Worm (Caenorhabditis elegans) whole organism, L2 larva: ENCODE results near the gene B0348.1.
A peak's percentile ranks its signal among the peaks of the same experiment; 100 is the strongest.

ENCODE experiments used
- F13H6.1 ChIP-seq: sonication (generic microtip); optimal IDR thresholded peaks from 2 replicates; lab custom pipeline; 2016; ENCODE audit warnings: missing genetic modification characterization, missing compliant biosample characterization
- R02D3.7 ChIP-seq: fragments of 150-350 bp; optimal IDR thresholded peaks from 2 replicates; lab custom pipeline; 2014; ENCODE audit warnings: missing biosample characterization, missing genetic modification characterization
- ZK546.5 ChIP-seq: sonication (generic microtip); optimal IDR thresholded peaks from 2 replicates; lab custom pipeline; 2017; ENCODE audit warnings: missing biosample characterization, missing genetic modification characterization
- alr-1 ChIP-seq: fragments of 150-350 bp; optimal IDR thresholded peaks from 2 replicates; lab custom pipeline; 2014; ENCODE audit warnings: missing biosample characterization, missing genetic modification characterization
- aly-2 ChIP-seq: fragments of 150-350 bp; optimal IDR thresholded peaks from 2 replicates; lab custom pipeline; 2014; ENCODE audit warnings: missing biosample characterization, missing genetic modification characterization
- ama-1 ChIP-seq: fragments of 150-350 bp; optimal IDR thresholded peaks from 2 replicates; lab custom pipeline; 2018; ENCODE audit warnings: inconsistent platforms
- ceh-16 ChIP-seq: fragments of 150-350 bp; optimal IDR thresholded peaks from 2 replicates; lab custom pipeline; 2014; ENCODE audit warnings: missing biosample characterization, missing genetic modification characterization
- ceh-82 ChIP-seq: fragments of 150-350 bp; optimal IDR thresholded peaks from 2 replicates; lab custom pipeline; 2014; ENCODE audit warnings: missing biosample characterization, missing genetic modification characterization
- crh-2 ChIP-seq: sonication (generic microtip); optimal IDR thresholded peaks from 2 replicates; lab custom pipeline; 2017; ENCODE audit warnings: missing biosample characterization, missing genetic modification characterization
- dmd-4 ChIP-seq: sonication (generic microtip); optimal IDR thresholded peaks from 2 replicates; lab custom pipeline; 2017; ENCODE audit warnings: missing biosample characterization, missing genetic modification characterization
- egl-27 ChIP-seq: sonication (generic microtip); optimal IDR thresholded peaks from 3 replicates; lab custom pipeline; 2017; ENCODE audit warnings: missing biosample characterization, missing genetic modification reagents, missing genetic modification characterization
- elt-1 ChIP-seq: fragments of 150-350 bp; optimal IDR thresholded peaks from 2 replicates; lab custom pipeline; 2014; ENCODE audit warnings: missing biosample characterization, missing genetic modification characterization
- elt-3 ChIP-seq: sonication (generic microtip); optimal IDR thresholded peaks from 2 replicates; lab custom pipeline; 2017; ENCODE audit warnings: missing biosample characterization, missing genetic modification characterization
- fos-1 ChIP-seq: fragments of 150-350 bp; optimal IDR thresholded peaks from 2 replicates; lab custom pipeline; 2014; ENCODE audit warnings: missing biosample characterization, missing genetic modification characterization
- gmeb-1 ChIP-seq: fragments of 150-350 bp; optimal IDR thresholded peaks from 2 replicates; lab custom pipeline; 2014; ENCODE audit warnings: missing biosample characterization, missing genetic modification characterization
- lin-11 ChIP-seq: fragments of 150-350 bp; sonication (generic microtip); optimal IDR thresholded peaks from 2 replicates; lab custom pipeline; 2014; ENCODE audit warnings: missing biosample characterization, missing genetic modification characterization, inconsistent platforms, mixed read lengths
- lin-13 ChIP-seq: fragments of 150-350 bp; optimal IDR thresholded peaks from 2 replicates; lab custom pipeline; 2014; ENCODE audit warnings: missing biosample characterization, missing genetic modification reagents, missing genetic modification characterization
- mab-5 ChIP-seq: fragments of 150-350 bp; optimal IDR thresholded peaks from 2 replicates; lab custom pipeline; 2014; ENCODE audit warnings: missing biosample characterization, missing genetic modification characterization
- mbf-1 ChIP-seq: sonication (generic microtip); optimal IDR thresholded peaks from 2 replicates; lab custom pipeline; 2017; ENCODE audit warnings: missing biosample characterization, missing genetic modification characterization
- nhr-12 ChIP-seq: fragments of 150-350 bp; optimal IDR thresholded peaks from 2 replicates; lab custom pipeline; 2014; ENCODE audit warnings: missing biosample characterization, missing genetic modification characterization
- nhr-129 ChIP-seq: fragments of 150-350 bp; optimal IDR thresholded peaks from 2 replicates; lab custom pipeline; 2014; ENCODE audit warnings: missing biosample characterization, missing genetic modification characterization
- nhr-21 ChIP-seq: fragments of 150-350 bp; optimal IDR thresholded peaks from 2 replicates; lab custom pipeline; 2014; ENCODE audit warnings: missing biosample characterization, missing genetic modification characterization
- nhr-237 ChIP-seq: fragments of 150-350 bp; optimal IDR thresholded peaks from 2 replicates; lab custom pipeline; 2014; ENCODE audit warnings: missing biosample characterization, missing genetic modification characterization
- nhr-25 ChIP-seq: fragments of 150-350 bp; sonication (generic microtip); optimal IDR thresholded peaks from 3 replicates; lab custom pipeline; 2014; ENCODE audit warnings: missing biosample characterization, missing genetic modification characterization
- nhr-6 ChIP-seq: fragments of 150-350 bp; optimal IDR thresholded peaks from 2 replicates; lab custom pipeline; 2014; ENCODE audit warnings: missing biosample characterization, missing genetic modification characterization
- nhr-77 ChIP-seq: fragments of 150-350 bp; optimal IDR thresholded peaks from 2 replicates; lab custom pipeline; 2014; ENCODE audit warnings: missing biosample characterization, missing genetic modification characterization
- peb-1 ChIP-seq: fragments of 150-350 bp; optimal IDR thresholded peaks from 2 replicates; lab custom pipeline; 2014; ENCODE audit warnings: missing biosample characterization, missing genetic modification characterization
- sma-3 ChIP-seq: sonication (generic microtip); optimal IDR thresholded peaks from 2 replicates; lab custom pipeline; 2016; ENCODE audit warnings: missing genetic modification reagents, missing genetic modification characterization, missing compliant biosample characterization
- sma-9 ChIP-seq, 2 experiments: fragments of 150-350 bp in 1 of 2; sonication (generic microtip) in 1 of 2; optimal IDR thresholded peaks; 2 replicates each; lab custom pipeline; 2014 to 2016; ENCODE audit warnings: missing genetic modification characterization in 2 of 2, mild to moderate bottlenecking in 1 of 2, missing biosample characterization in 1 of 2, missing compliant biosample characterization in 1 of 2, missing genetic modification reagents in 1 of 2, moderate library complexity in 1 of 2
- snpc-4 ChIP-seq: fragments of 150-350 bp; optimal IDR thresholded peaks from 2 replicates; lab custom pipeline; 2014; ENCODE audit warnings: missing biosample characterization, missing genetic modification characterization
- unc-55 ChIP-seq: fragments of 150-350 bp; sonication (generic microtip); optimal IDR thresholded peaks from 3 replicates; lab custom pipeline; 2014; ENCODE audit warnings: missing biosample characterization, missing genetic modification reagents, missing genetic modification characterization
- unc-62 ChIP-seq: fragments of 150-350 bp; optimal IDR thresholded peaks from 2 replicates; lab custom pipeline; 2014; ENCODE audit warnings: missing biosample characterization, missing genetic modification reagents, missing genetic modification characterization
- zag-1 ChIP-seq: fragments of 150-350 bp; optimal IDR thresholded peaks from 2 replicates; lab custom pipeline; 2014; ENCODE audit warnings: missing biosample characterization, missing genetic modification characterization
- ztf-1 ChIP-seq: fragments of 200-800 bp; sonication (Bioruptor generic); conservative IDR thresholded peaks from 2 replicates; pipeline ENCODE4 v1.3.6; 2022; ENCODE audit warnings: missing genetic modification characterization, missing compliant biosample characterization
- ztf-11 ChIP-seq: sonication (generic microtip); optimal IDR thresholded peaks from 2 replicates; lab custom pipeline; 2017; ENCODE audit warnings: missing biosample characterization, missing genetic modification characterization
- ztf-4 ChIP-seq: fragments of 150-350 bp; optimal IDR thresholded peaks from 2 replicates; lab custom pipeline; 2014; ENCODE audit warnings: missing biosample characterization, missing genetic modification characterization

B0348.1 gene

DNA sequence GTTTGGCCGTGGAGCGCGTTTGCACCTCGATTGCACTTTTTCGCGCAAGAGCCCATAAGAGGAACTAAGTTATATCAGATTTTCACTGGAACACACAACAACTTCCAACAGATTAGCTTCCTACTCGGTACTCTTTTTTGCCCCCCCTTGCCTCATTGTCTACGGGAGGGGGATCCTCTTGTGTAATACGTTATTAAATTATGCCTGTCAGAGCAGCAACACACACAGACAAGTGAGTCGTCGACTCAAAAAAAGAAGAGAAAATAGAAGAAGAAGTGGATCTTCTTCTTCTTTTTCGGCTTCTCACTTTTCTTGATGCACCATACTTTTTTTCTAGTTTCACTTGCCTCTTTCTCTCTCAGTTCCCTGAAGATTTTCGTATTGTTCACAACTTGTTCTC, 37.6 kb upstream of the B0348.1 start:
- TF ChIP-seq gmeb-1 (tag; lab: Kevin White, UChicago) (no peak), nhr-6 (no peak), fos-1 (no peak), lin-13 (GFP tag; lab: Kevin White, UChicago) (no peak), ztf-1 (GFP tag; lab: Robert Waterston, UW) (no peak), ceh-82 (no peak), R02D3.7 (no peak), sma-9 (GFP tag; optimal IDR thresholded peaks at IDR 0.05; lab: Kevin White, UChicago) (no peak), sma-9 (tag; optimal IDR thresholded peaks at IDR 0.05; lab: Kevin White, UChicago) (no peak), snpc-4 (no peak), F13H6.1 (tag; lab: Kevin White, UChicago) (no peak), egl-27 (tag; lab: Kevin White, UChicago) (no peak), nhr-129 (tag; lab: Kevin White, UChicago) (no peak), mbf-1 (tag; lab: Kevin White, UChicago) (no peak), lin-11 (no peak), sma-3 (no peak), unc-62 (no peak), dmd-4 (tag; lab: Kevin White, UChicago) (no peak), mab-5 (tag; lab: Kevin White, UChicago) (no peak)

DNA sequence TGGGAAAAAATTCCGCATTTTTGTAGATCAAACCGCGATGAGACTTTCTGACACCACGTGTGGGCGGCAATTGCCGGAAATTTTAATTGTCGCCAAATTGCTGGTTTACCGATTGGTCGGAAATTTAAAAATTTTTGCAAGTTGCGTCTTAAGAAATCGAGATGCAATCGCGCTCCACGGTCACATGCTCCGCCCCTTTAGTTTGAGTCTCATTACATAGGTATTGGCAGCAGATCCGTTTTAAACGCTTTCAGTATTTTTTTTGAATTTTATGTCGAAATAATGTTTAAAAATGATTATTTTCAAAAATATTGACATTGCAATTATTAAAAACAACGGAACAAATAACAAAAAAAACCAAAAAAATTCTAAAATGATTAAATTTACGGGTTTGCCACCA, 37.0 kb upstream of the B0348.1 start:
- TF ChIP-seq unc-62 (no peak), ZK546.5 (tag; lab: Kevin White, UChicago) (no peak), unc-55 (GFP tag; lab: Kevin White, UChicago) (no peak), nhr-12 (tag; lab: Kevin White, UChicago) (no peak), mab-5 (tag; lab: Kevin White, UChicago) (no peak), nhr-77 (tag; lab: Kevin White, UChicago) (no peak), elt-1 (tag; lab: Kevin White, UChicago) (no peak), nhr-129 (tag; lab: Kevin White, UChicago) (no peak), elt-3 (tag; lab: Kevin White, UChicago) (no peak), ztf-4 (tag; lab: Kevin White, UChicago) (no peak)

DNA sequence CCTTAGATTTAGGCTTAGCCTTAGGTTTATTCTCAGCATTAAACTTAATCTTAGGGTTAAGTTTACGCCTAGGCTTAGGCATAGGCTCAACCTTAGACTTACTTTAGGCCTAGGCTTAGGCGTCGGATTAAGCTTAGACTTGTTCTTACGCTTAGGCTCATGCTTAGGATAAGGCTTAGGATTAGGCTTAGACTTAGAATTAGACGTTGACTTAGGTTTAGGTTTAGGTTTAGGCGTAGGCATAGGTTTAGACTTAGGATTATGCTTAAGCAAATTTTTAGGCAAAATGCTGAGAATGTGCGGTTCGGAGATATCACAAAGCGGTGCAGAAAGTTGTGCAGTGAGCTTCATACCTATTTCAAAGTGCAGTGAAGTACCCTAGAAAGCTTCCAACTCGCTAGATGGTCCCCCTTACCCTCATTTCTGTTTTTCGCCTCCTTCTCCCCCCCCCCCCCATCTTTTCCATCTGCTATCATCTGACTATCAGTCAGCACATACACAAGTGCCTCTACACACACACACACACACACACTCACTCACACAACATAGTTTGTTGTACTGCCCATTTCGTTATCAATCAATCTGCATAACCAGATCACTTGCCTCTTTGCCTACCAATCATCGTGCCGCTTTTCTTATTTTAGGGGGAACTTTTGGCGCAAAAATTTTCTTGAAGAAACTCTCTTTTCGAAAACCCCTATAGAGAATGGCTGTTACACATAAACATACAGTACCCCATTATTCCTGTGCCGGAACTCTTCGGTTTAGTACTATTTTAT, 32.5 kb upstream of the B0348.1 start:
- TF ChIP-seq fos-1 (peak; percentile 47), ceh-16 (tag; lab: Kevin White, UChicago) (no peak), gmeb-1 (tag; lab: Kevin White, UChicago) (peak; percentile 47)

DNA sequence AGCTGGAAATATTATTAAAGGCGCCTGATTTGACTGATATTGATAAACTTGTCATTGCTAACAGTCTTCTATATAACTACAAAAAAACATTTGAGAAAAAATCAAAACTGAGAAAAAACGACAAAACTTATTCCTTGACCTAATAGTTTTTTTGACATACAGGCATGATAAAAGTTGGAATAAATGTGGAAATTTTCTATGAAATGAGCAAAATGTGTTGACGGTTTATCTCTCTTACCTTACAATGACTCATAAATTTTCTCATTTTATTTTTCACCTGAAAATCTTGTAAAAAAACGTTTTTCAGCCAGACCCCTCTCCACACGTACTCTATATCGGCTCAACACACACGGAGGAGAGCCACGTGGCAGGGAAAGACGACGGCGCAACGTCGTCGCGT, 28.2 kb upstream of the B0348.1 start, which contains the start of gene egl-8:
TSS of gene egl-8 (plus strand) at position 301 of the 400 bp plus-strand sequence.
- no peak for TF ChIP-seq gmeb-1 (tag; lab: Kevin White, UChicago)
- TF ChIP-seq ztf-11 (tag; lab: Kevin White, UChicago) = no peak
- no peak for TF ChIP-seq peb-1 (tag; lab: Kevin White, UChicago)
- no peak for TF ChIP-seq unc-55 (GFP tag; lab: Kevin White, UChicago)
- TF ChIP-seq aly-2 (tag; lab: Kevin White, UChicago) = no peak
- no peak for TF ChIP-seq nhr-237 (tag; lab: Kevin White, UChicago)
- no peak for TF ChIP-seq ama-1 (lab: Kevin White, UChicago)
- TF ChIP-seq zag-1 (tag; lab: Kevin White, UChicago) = no peak
- no peak for TF ChIP-seq nhr-21 (tag; lab: Kevin White, UChicago)
- TF ChIP-seq alr-1 (tag; lab: Kevin White, UChicago) = no peak
- no peak for TF ChIP-seq mbf-1 (tag; lab: Kevin White, UChicago)
- no peak for TF ChIP-seq nhr-77 (tag; lab: Kevin White, UChicago)

DNA sequence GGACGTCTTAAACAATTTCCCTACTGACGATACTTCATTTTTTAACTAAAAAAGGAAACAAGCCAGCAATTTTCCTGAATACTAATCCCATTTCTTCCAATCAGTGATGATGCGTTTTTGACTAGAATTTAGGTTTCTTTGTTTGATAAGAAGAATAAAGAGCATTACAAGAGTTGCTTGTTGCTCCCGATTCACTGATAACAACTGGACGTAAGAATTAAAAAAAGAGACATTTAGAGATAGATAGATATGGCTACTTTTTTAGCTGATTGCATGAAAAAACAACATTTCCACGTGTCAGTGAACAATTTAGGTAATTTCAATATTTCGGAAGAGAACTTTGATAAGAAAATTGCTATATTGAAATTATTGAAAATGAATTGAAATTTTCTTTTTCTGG, 26.9 kb upstream of the B0348.1 start:
- TF ChIP-seq nhr-25 (tag; lab: Kevin White, UChicago) (no peak), crh-2 (tag; lab: Kevin White, UChicago) (peak; percentile 39), fos-1 (peak; percentile 74), gmeb-1 (tag; lab: Kevin White, UChicago) (peak; percentile 51)
